Worm (Caenorhabditis elegans): Measurements from ENCODE around the gene fib-1.

DNA sequence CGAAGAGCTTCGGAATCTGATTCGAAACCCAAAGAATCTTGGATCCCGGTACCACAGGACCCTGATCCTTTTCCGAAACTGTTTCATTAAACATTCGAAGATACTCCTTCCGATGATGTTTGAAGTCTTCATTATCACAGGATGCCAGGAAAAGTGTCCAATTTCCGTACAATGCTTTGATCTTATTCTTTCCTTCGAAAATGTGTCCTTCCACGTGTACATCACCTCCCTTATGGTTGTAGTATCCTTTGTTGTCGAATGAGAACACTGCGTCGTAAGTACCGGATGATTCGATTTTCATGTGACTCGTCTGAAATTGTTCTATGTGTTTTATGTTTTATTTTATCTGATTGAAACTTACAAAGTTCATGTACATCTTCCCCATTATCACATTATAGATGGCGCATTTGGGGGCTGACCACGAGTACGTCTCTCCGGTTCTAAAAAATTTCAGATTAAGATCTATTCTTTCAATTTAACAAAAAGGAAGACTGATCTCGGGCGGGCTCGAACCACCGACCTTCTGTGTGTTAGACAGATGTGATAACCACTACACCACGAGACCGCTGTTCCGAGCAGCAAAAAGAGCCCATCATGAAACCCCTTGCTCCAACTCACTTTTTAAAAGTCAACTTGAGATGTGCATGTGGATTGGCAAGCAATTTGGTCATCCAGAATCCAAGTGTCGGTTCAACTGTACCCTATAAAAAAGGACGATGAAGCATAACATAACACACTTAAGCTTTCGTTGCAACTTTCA lies 10.7 kb upstream of the fib-1 start:
- TF ChIP-seq ama-1 (optimal IDR thresholded peaks at IDR 0.05) (no peak), hmbx-1 (tag; optimal IDR thresholded peaks at IDR 0.05) (no peak), F13C5.2 (tag; optimal IDR thresholded peaks at IDR 0.05) (no peak), flt-1 (GFP tag; IDR thresholded peaks at IDR 0.05) (no peak), ceh-13 (GFP tag; optimal IDR thresholded peaks at IDR 0.05) (no peak), tbx-11 (GFP tag; IDR thresholded peaks at IDR 0.05) (no peak), ets-7 (tag; optimal IDR thresholded peaks at IDR 0.05) (no peak), hmg-4 (GFP tag; optimal IDR thresholded peaks at IDR 0.05) (no peak), hnd-1 (tag; optimal IDR thresholded peaks at IDR 0.05) (no peak), scrt-1 (GFP tag; IDR thresholded peaks at IDR 0.05) (no peak), pes-1 (GFP tag; IDR thresholded peaks at IDR 0.05) (no peak)

All from whole organism, early embryonic.